Worm (Caenorhabditis elegans) whole organism, L2 larva: ENCODE measurements around the gene srh-111.

Source experiments
- aly-2 ChIP-seq: fragments of 150-350 bp; optimal IDR thresholded peaks from 2 replicates; lab custom pipeline; 2014; ENCODE audit warnings: missing biosample characterization, missing genetic modification characterization
- ama-1 ChIP-seq: fragments of 150-350 bp; optimal IDR thresholded peaks from 2 replicates; lab custom pipeline; 2018; ENCODE audit warnings: inconsistent platforms
- dmd-4 ChIP-seq: sonication (generic microtip); optimal IDR thresholded peaks from 2 replicates; lab custom pipeline; 2017; ENCODE audit warnings: missing biosample characterization, missing genetic modification characterization
- lin-11 ChIP-seq: fragments of 150-350 bp; sonication (generic microtip); optimal IDR thresholded peaks from 2 replicates; lab custom pipeline; 2014; ENCODE audit warnings: missing biosample characterization, missing genetic modification characterization, inconsistent platforms, mixed read lengths
- lsy-2 ChIP-seq, 2 experiments: fragments of 150-350 bp in 1 of 2; sonication (generic microtip) in 1 of 2; optimal IDR thresholded peaks; 2 replicates each; lab custom pipeline; 2014 to 2017; ENCODE audit warnings: missing biosample characterization in 2 of 2, missing genetic modification characterization in 2 of 2
- nhr-129 ChIP-seq: fragments of 150-350 bp; optimal IDR thresholded peaks from 2 replicates; lab custom pipeline; 2014; ENCODE audit warnings: missing biosample characterization, missing genetic modification characterization
- unc-39 ChIP-seq: fragments of 150-350 bp; optimal IDR thresholded peaks from 2 replicates; lab custom pipeline; 2014; ENCODE audit warnings: missing biosample characterization, missing genetic modification characterization
- unc-62 ChIP-seq: fragments of 150-350 bp; optimal IDR thresholded peaks from 2 replicates; lab custom pipeline; 2014; ENCODE audit warnings: missing biosample characterization, missing genetic modification reagents, missing genetic modification characterization

- TF ChIP-seq unc-39 (tag; lab: Kevin White, UChicago) (no peak), lsy-2 (tag; optimal IDR thresholded peaks at IDR 0.05; lab: Kevin White, UChicago) (no peak), unc-62 (no peak), nhr-129 (no peak), lin-11 (no peak), dmd-4 (no peak), ama-1 (lab: Kevin White, UChicago) (no peak), aly-2 (tag; lab: Kevin White, UChicago) (no peak)
These were observed 46.4 kb upstream of the srh-111 start, which contains the start of gene C18D4.4 for ce11 chrV:17531410-17531809.
